Fruit fly (Drosophila melanogaster) Kc167 (cell line): ENCODE data around the gene CG7985.

Source experiments
- h ChIP-seq: fragments of >200 bp; optimal IDR thresholded peaks from 3 replicates; lab custom pipeline; 2018; ENCODE audit warnings: missing external identifiers
- psq ChIP-seq: fragments of >200 bp; optimal IDR thresholded peaks from 2 replicates; lab custom pipeline; 2017; ENCODE audit warnings: missing external identifiers

DNA sequence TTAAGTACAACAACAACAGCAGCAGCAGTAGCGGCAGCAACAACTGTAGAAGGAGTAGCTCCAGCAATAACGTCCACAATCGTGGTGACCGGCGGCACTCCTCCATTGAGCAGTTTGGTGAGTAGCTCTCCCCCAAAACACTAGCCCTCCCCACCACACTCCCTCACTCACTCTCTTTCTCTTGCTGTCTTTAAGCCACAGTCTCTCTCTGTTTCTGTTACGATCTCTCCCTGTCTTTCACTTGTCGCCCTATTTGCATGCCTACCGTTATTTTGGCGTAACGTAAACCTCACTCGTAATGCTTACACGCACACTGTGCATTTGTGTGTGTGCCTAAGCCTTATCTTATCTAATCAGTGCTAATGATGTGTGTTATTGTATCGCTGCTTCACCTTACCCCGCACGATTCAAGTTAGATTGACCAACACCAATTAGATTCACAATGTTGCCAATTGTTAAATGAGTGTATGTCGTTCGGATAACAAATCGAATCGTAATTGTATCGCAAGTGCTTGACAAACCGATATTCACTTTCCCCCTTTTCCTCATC is 29.6 kb upstream of the CG7985 start:
- TF ChIP-seq psq (lab: Kevin White, UChicago) (no peak), h (lab: Kevin White, UChicago) (no peak)
